Worm (Caenorhabditis elegans) whole organism, L4/young adult: ENCODE data around the gene ceh-31.

Experiments used
- dao-5 ChIP-seq: sonication (generic microtip); optimal IDR thresholded peaks from 2 replicates; lab custom pipeline; 2016; ENCODE audit warnings: missing genotype, missing genetic modification characterization, moderate library complexity, missing compliant biosample characterization
- him-1 ChIP-seq: sonication (generic microtip); optimal IDR thresholded peaks from 2 replicates; lab custom pipeline; 2016; ENCODE audit warnings: missing genotype, missing genetic modification reagents, missing genetic modification characterization, missing compliant biosample characterization

DNA sequence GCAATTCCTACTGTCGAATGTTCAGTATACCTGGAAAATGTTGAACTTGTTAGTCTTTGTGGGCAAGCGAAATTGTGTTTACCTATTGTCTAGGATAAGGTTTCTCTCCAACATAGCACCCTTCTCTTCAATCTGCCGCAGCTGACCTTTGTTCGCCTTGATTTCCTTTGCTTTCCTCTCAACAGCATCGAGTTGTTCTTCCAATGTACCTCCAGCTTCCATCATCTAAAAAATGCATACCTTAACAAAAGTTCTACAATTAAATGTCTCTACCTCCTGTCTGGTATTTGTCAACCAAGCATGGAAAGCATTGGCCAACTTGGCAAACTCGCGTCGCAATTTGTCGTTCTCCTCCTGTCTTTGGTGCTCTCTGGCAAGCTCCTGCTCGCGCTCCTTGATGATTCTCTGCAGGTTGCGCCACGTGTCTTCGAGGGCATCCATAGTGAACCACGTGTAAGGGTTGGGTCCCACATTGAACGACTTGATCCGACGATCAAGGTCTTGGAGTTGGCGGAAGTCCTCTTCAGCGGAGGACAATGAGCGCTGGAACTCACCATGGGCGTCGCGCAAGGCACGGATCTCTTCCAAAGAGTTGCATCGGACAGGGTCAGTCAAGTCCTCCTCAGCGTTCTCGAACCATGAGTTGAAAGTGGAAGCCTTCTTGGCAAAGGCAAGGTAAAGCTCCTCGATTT lies 48.5 kb upstream of the ceh-31 start:
- TF ChIP-seq him-1 (tag; lab: Kevin White, UChicago) (no peak), dao-5 (tag; lab: Kevin White, UChicago) (no peak)
